Fruit fly (Drosophila melanogaster): Measurements from ENCODE around the gene Roc1b.

Roc1b gene

DNA sequence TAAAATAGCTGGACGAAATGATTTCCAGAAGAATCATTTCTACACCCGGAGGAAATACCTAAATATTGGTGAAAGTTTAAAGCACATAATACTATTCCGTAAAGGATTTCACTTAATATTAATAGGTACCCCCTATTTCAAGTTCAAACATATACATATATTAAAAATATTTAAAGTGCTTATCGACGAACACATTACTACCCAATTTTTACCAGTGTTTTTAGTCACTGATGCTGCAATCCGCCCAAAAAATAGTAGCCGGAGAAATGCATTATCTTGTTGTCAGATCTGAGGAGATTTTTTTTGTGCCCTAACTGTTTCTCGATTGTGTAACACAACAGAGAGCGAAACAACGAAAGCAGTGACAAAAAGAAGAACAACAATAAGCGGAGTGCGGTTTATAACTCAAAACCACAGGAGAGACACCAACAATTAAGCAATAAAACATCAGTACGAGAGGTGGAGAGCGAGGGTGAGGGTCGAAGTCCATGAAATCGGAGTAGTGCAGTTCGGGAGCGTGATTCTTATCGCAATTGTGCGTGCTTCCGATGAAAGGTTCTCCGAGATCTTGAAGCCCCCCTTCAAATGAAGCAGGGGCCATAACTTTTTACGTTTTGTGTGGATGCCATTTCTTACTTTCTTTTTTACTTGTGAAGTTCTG lies 23.2 kb downstream of the Roc1b start:
- TF ChIP-seq CG12605 (GFP tag; IDR thresholded peaks at IDR 0.05): no peak
- no peak for TF ChIP-seq CG32121 (GFP tag; IDR thresholded peaks at IDR 0.05)
- TF ChIP-seq Snoo (tag; optimal IDR thresholded peaks at IDR 0.05): no peak

DNA sequence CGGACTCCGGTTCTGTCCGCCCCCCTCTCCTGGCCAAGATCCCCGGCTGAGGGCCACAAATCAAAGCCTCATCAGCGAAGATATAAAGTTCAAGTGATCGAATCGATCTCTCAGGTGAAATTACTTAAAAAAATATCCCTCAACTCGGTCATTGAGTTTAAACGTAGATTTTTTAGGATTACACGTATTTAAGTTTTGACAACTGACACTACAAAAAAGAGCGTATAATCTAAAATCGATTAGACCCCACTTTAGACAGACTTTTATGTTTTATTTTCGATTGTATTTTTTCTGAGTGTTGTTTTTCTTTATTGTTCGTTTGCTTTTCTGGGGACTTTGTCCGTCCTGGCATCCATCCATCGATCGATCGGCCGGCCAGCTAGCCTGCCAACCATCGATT lies 27.3 kb downstream of the Roc1b start:
- peak; percentile 54 for TF ChIP-seq CG17806 (tag; optimal IDR thresholded peaks at IDR 0.05)
- TF ChIP-seq CG34367 (tag; optimal IDR thresholded peaks at IDR 0.05): peak; percentile 48
- TF ChIP-seq CG9948 (tag; optimal IDR thresholded peaks at IDR 0.05): peak; percentile 36
- TF ChIP-seq Pif1A (GFP tag; optimal IDR thresholded peaks at IDR 0.05): no peak
- no peak for TF ChIP-seq CG32121 (GFP tag; IDR thresholded peaks at IDR 0.05)
- TF ChIP-seq CG15710 (tag; optimal IDR thresholded peaks at IDR 0.05): peak; percentile 54
- peak; percentile 63 for TF ChIP-seq CG8159 (tag; optimal IDR thresholded peaks at IDR 0.05)

DNA sequence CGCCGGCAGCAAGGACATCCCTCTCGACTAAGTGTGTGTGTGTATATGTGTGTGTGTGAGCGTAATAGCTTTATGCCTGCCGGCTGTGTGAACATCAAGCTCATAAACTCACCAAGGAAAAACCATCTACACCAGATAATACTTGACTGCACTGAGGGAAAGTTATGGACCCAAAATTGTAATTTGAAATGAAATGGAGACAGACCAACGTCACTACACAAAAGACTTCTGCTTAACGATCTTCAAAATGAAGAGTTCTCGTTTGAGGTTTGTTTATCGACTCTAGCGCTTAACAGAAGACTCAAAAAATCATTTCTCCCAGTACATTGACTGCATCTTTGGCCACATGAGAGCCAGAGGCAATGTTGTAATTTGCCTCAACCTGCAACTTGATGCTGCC lies 30.3 kb downstream of the Roc1b start:
- TF ChIP-seq CG32121 (GFP tag; IDR thresholded peaks at IDR 0.05): no peak
- peak; percentile 60 for TF ChIP-seq CG14655 (GFP tag; optimal IDR thresholded peaks at IDR 0.05)
- peak; percentile 39 for TF ChIP-seq CG8301 (tag; optimal IDR thresholded peaks at IDR 0.05)
- peak; percentile 52 for TF ChIP-seq CG9948 (tag; optimal IDR thresholded peaks at IDR 0.05)
- TF ChIP-seq CG10348 (GFP tag; IDR thresholded peaks at IDR 0.05): no peak
- TF ChIP-seq Pif1B (GFP tag; optimal IDR thresholded peaks at IDR 0.05): peak; percentile 31
- TF ChIP-seq CG4496 (GFP tag; IDR thresholded peaks at IDR 0.05): no peak; the same call in 2 of the 3 replicates
- TF ChIP-seq fd96Ca (GFP tag; IDR thresholded peaks at IDR 0.05): peak; percentile 32; the same call in 1 of the 3 replicates
- peak; percentile 48 for TF ChIP-seq CG34367 (tag; optimal IDR thresholded peaks at IDR 0.05)
- peak; percentile 2 for TF ChIP-seq Snoo (tag; optimal IDR thresholded peaks at IDR 0.05)
- no peak for TF ChIP-seq gl (tag; optimal IDR thresholded peaks at IDR 0.05)
- no peak for TF ChIP-seq CG13204 (GFP tag; optimal IDR thresholded peaks at IDR 0.05)
- peak; percentile 49 for TF ChIP-seq Pif1A (GFP tag; optimal IDR thresholded peaks at IDR 0.05)
- TF ChIP-seq CG12605 (GFP tag; IDR thresholded peaks at IDR 0.05): no peak
- no peak for TF ChIP-seq D1 (tag; optimal IDR thresholded peaks at IDR 0.05)
- TF ChIP-seq Ets98B (GFP tag; IDR thresholded peaks at IDR 0.05): no peak
- TF ChIP-seq CG15710 (tag; optimal IDR thresholded peaks at IDR 0.05): peak; percentile 40
- TF ChIP-seq EcR (GFP tag; optimal IDR thresholded peaks at IDR 0.05): no peak
- peak; percentile 56 for TF ChIP-seq CG17806 (tag; optimal IDR thresholded peaks at IDR 0.05)
- no peak for TF ChIP-seq rn (GFP tag; IDR thresholded peaks at IDR 0.05)
- peak; percentile 52 for TF ChIP-seq CG8159 (tag; optimal IDR thresholded peaks at IDR 0.05)

DNA sequence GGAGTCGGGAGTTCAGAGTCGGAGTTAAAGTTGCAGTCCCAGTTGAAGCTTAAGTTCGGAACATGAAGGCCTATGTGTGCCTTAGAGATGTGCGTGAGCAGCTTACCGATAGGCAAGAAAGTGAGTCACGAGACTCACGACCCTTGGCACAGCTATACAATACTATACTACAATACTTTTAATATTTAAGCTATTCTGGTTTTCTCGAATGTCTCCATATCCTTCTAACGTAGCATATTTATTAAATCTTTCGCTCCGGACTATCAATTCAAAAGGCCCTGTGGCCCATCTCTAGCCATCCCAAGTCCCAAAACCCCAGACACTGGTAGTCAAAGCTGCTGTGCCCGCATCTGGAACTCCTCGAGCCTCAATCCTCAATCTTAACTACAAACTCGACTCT lies 32.4 kb downstream of the Roc1b start:
- TF ChIP-seq CG10348 (GFP tag; IDR thresholded peaks at IDR 0.05): no peak
- no peak for TF ChIP-seq Snoo (tag; optimal IDR thresholded peaks at IDR 0.05)
- no peak for TF ChIP-seq EcR (GFP tag; optimal IDR thresholded peaks at IDR 0.05)
- peak; percentile 7 for TF ChIP-seq CG9948 (tag; optimal IDR thresholded peaks at IDR 0.05)
- no peak for TF ChIP-seq D1 (tag; optimal IDR thresholded peaks at IDR 0.05)
- peak; percentile 25 for TF ChIP-seq Pif1A (GFP tag; optimal IDR thresholded peaks at IDR 0.05)
- no peak for TF ChIP-seq CG4496 (GFP tag; IDR thresholded peaks at IDR 0.05)
- no peak for TF ChIP-seq CG32121 (GFP tag; IDR thresholded peaks at IDR 0.05)
- TF ChIP-seq gl (tag; optimal IDR thresholded peaks at IDR 0.05): no peak
- no peak for TF ChIP-seq fd96Ca (GFP tag; IDR thresholded peaks at IDR 0.05)
- peak; percentile 20 for TF ChIP-seq CG17806 (tag; optimal IDR thresholded peaks at IDR 0.05)

DNA sequence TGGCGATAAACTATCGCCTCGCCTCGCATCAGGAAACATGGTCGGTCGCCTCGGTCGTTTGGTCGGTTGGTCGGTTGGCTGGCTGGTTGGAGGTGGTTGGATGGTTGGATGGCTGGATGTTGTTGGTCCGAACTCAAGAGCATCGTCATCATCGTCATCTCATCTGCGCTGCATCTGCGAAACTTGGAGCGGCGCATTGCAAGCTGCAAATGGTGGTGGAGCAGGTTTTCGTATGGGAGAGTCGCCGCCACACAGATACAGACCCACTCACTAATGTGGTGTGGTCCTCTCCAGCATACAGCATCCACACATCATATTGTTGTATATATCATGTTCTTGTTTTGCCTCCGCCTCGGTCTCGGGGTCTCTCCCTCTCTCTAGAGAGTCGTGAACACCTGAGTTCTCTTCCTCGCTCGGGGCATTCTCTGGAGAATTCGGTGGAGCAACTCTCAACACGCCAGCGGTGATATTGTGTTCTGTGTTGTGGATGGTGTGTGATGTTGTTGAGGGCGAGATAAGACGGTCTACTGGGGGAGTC lies 34.9 kb downstream of the Roc1b start, which contains the start of gene trh:
Gene trh (minus strand): TSS at position 12 of the 538 bp plus-strand sequence.
- TF ChIP-seq rn (GFP tag; IDR thresholded peaks at IDR 0.05): no peak
- TF ChIP-seq CG15710 (tag; optimal IDR thresholded peaks at IDR 0.05): no peak
- no peak for TF ChIP-seq EcR (GFP tag; optimal IDR thresholded peaks at IDR 0.05)
- TF ChIP-seq CG32121 (GFP tag; IDR thresholded peaks at IDR 0.05): no peak
- TF ChIP-seq CG10348 (GFP tag; IDR thresholded peaks at IDR 0.05): no peak
- no peak for TF ChIP-seq Pif1B (GFP tag; optimal IDR thresholded peaks at IDR 0.05)
- no peak for TF ChIP-seq gl (tag; optimal IDR thresholded peaks at IDR 0.05)
- TF ChIP-seq CG9948 (tag; optimal IDR thresholded peaks at IDR 0.05): no peak
- no peak for TF ChIP-seq CG13204 (GFP tag; optimal IDR thresholded peaks at IDR 0.05)

DNA sequence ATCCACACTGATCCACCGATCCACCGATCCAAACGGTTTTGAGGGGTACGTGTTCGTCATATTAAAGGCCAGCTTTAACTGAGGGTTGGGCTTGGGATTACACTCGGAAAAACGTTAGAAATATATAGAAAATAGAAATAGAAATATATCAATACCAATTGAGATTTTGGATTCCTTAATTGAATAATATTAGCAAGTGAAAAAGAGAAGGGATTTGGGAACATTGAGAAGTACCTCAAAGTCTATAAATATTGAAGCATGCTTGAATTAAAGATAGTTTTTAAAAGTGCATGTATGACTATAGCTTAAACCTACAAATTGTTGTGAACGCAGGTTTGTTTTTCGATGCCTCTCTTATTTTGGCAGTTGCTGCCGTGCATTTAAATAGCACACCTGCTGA lies 37.4 kb downstream of the Roc1b start:
- TF ChIP-seq CG4496 (GFP tag; IDR thresholded peaks at IDR 0.05): no peak
- no peak for TF ChIP-seq CG10348 (GFP tag; IDR thresholded peaks at IDR 0.05)
- TF ChIP-seq D1 (tag; optimal IDR thresholded peaks at IDR 0.05): no peak
- TF ChIP-seq CG15710 (tag; optimal IDR thresholded peaks at IDR 0.05): no peak
- no peak for TF ChIP-seq CG17806 (tag; optimal IDR thresholded peaks at IDR 0.05)
- TF ChIP-seq CG14655 (GFP tag; optimal IDR thresholded peaks at IDR 0.05): no peak
- TF ChIP-seq EcR (GFP tag; optimal IDR thresholded peaks at IDR 0.05): no peak

DNA sequence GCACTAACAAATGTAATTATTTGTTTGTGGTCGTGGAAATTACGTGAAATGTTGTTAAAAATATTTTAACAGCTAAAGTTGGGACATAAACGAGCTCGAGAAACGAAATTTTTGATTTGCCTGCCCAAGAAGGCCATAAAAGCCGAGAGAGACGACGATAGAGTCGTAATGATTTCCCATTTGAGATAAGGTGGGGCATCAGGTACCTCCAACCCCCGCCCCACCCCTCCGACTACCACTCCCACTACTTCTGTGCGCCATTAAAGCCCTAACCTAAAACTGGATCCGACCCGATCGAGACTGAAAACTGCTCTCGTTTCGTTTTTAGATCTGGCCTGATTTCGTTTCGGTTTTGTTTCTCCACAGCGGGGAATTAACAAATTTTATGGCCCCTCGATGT lies 42.5 kb downstream of the Roc1b start:
- TF ChIP-seq CG32121 (GFP tag; IDR thresholded peaks at IDR 0.05) (no peak), gl (tag; optimal IDR thresholded peaks at IDR 0.05) (no peak), CG12605 (GFP tag; IDR thresholded peaks at IDR 0.05) (no peak), Ets98B (GFP tag; IDR thresholded peaks at IDR 0.05) (no peak), CG15710 (tag; optimal IDR thresholded peaks at IDR 0.05) (no peak), CG8301 (tag; optimal IDR thresholded peaks at IDR 0.05) (no peak), Pif1A (GFP tag; optimal IDR thresholded peaks at IDR 0.05) (no peak), Snoo (tag; optimal IDR thresholded peaks at IDR 0.05) (no peak), CG13204 (GFP tag; optimal IDR thresholded peaks at IDR 0.05) (no peak), CG14655 (GFP tag; optimal IDR thresholded peaks at IDR 0.05) (no peak), fd96Ca (GFP tag; IDR thresholded peaks at IDR 0.05) (no peak), CG34367 (tag; optimal IDR thresholded peaks at IDR 0.05) (no peak), Pif1B (GFP tag; optimal IDR thresholded peaks at IDR 0.05) (no peak), CG17806 (tag; optimal IDR thresholded peaks at IDR 0.05) (no peak), CG10348 (GFP tag; IDR thresholded peaks at IDR 0.05) (no peak), EcR (GFP tag; optimal IDR thresholded peaks at IDR 0.05) (no peak), rn (GFP tag; IDR thresholded peaks at IDR 0.05) (no peak), CG4496 (GFP tag; IDR thresholded peaks at IDR 0.05) (no peak), CG8159 (tag; optimal IDR thresholded peaks at IDR 0.05) (no peak)
